Fruit fly (Drosophila melanogaster) whole organism, prepupa: ENCODE results near the gene Rhau.

Experiments
- CG10631 ChIP-seq: fragments of 200-800 bp; sonication (Bioruptor generic); optimal IDR thresholded peaks from 2 replicates; lab custom pipeline; 2016; ENCODE audit warnings: missing biosample characterization, missing genetic modification characterization
- CG10669 ChIP-seq: fragments of 200-800 bp; sonication (Bioruptor generic); optimal IDR thresholded peaks from 3 replicates; lab custom pipeline; 2018; ENCODE audit warnings: missing biosample characterization, mild to moderate bottlenecking, missing genetic modification characterization, moderate library complexity
- CG11762 ChIP-seq: fragments of 200-800 bp; sonication (Bioruptor generic); optimal IDR thresholded peaks from 3 replicates; lab custom pipeline; 2016; ENCODE audit warnings: missing biosample characterization, missing genetic modification characterization; ENCODE audit not compliant: insufficient read depth
- CG15336 ChIP-seq: fragments of 200-800 bp; sonication (Bioruptor generic); IDR thresholded peaks from 2 replicates; pipeline ENCODE4 v1.3.6; 2022; ENCODE audit warnings: missing biosample characterization, missing genetic modification characterization
- CG1621 ChIP-seq: fragments of 200-800 bp; sonication (Bioruptor generic); optimal IDR thresholded peaks from 3 replicates; lab custom pipeline; 2018; ENCODE audit warnings: missing biosample characterization, mild to moderate bottlenecking, missing genetic modification characterization
- CG3032 ChIP-seq: fragments of 200-800 bp; optimal IDR thresholded peaks from 2 replicates; lab custom pipeline; 2019; ENCODE audit warnings: missing biosample characterization, mild to moderate bottlenecking, missing genetic modification characterization, moderate library complexity
- CG31627 ChIP-seq: fragments of 200-800 bp; sonication (Bioruptor generic); optimal IDR thresholded peaks from 3 replicates; lab custom pipeline; 2016; ENCODE audit warnings: missing biosample characterization, missing genetic modification characterization
- CG32006 ChIP-seq: fragments of 200-800 bp; sonication (Bioruptor generic); optimal IDR thresholded peaks from 3 replicates; lab custom pipeline; 2017; ENCODE audit warnings: missing biosample characterization, mild to moderate bottlenecking, missing genetic modification characterization
- CG34406 ChIP-seq: fragments of 200-800 bp; sonication (Bioruptor generic); optimal IDR thresholded peaks from 3 replicates; lab custom pipeline; 2016; ENCODE audit warnings: missing biosample characterization, missing genetic modification characterization
- CG4318 ChIP-seq: fragments of 200-800 bp; sonication (Bioruptor generic); optimal IDR thresholded peaks from 3 replicates; lab custom pipeline; 2017; ENCODE audit warnings: missing biosample characterization, mild to moderate bottlenecking, missing genetic modification characterization
- CG6163 ChIP-seq: fragments of 200-800 bp; sonication (Bioruptor generic); IDR thresholded peaks from 3 replicates; pipeline ENCODE4 v1.3.6; 2022; ENCODE audit warnings: missing biosample characterization, missing genetic modification characterization
- CG6276 ChIP-seq: fragments of 200-800 bp; sonication (Bioruptor generic); optimal IDR thresholded peaks from 2 replicates; lab custom pipeline; 2017; ENCODE audit warnings: missing biosample characterization, mild to moderate bottlenecking, missing genetic modification characterization
- CG6792 ChIP-seq: fragments of 200-800 bp; sonication (Bioruptor generic); optimal IDR thresholded peaks from 3 replicates; lab custom pipeline; 2016; ENCODE audit warnings: missing biosample characterization, missing genetic modification characterization
- CG6808 ChIP-seq: fragments of 200-800 bp; sonication (Bioruptor generic); optimal IDR thresholded peaks from 3 replicates; lab custom pipeline; 2017; ENCODE audit warnings: missing biosample characterization, missing genetic modification characterization, mild to moderate bottlenecking, moderate library complexity, missing genetic modification reagents
- CG6854 ChIP-seq: fragments of 200-800 bp; sonication (Bioruptor generic); optimal IDR thresholded peaks from 2 replicates; lab custom pipeline; 2017; ENCODE audit warnings: missing biosample characterization, mild to moderate bottlenecking, missing genetic modification characterization
- CG7368 ChIP-seq: fragments of 200-800 bp; sonication (Bioruptor generic); optimal IDR thresholded peaks from 3 replicates; lab custom pipeline; 2016; ENCODE audit warnings: missing biosample characterization, missing genetic modification characterization
- CG8119 ChIP-seq: fragments of 200-800 bp; sonication (Bioruptor generic); IDR thresholded peaks from 3 replicates; pipeline ENCODE4 v1.3.6; 2022; ENCODE audit warnings: missing biosample characterization, missing genetic modification characterization
- CG8319 ChIP-seq: fragments of 200-800 bp; sonication (Bioruptor generic); optimal IDR thresholded peaks from 3 replicates; lab custom pipeline; 2016; ENCODE audit warnings: missing biosample characterization, missing genetic modification characterization
- CG8632 ChIP-seq: fragments of 200-800 bp; sonication (Bioruptor generic); optimal IDR thresholded peaks from 3 replicates; lab custom pipeline; 2016; ENCODE audit warnings: missing biosample characterization, missing genetic modification characterization
- CG9139 ChIP-seq: fragments of 200-800 bp; sonication (Bioruptor generic); optimal IDR thresholded peaks from 3 replicates; lab custom pipeline; 2017; ENCODE audit warnings: missing biosample characterization, mild to moderate bottlenecking, missing genetic modification characterization
- Eip75B ChIP-seq: fragments of 200-800 bp; sonication (Bioruptor generic); optimal IDR thresholded peaks from 3 replicates; lab custom pipeline; 2016; ENCODE audit warnings: missing biosample characterization, missing genetic modification characterization
- Eip78C ChIP-seq: fragments of 200-800 bp; sonication (Bioruptor generic); peaks from one replicate; lab custom pipeline; 2016; ENCODE audit warnings: missing biosample characterization, missing genetic modification characterization
- Eip93F ChIP-seq: fragments of 200-800 bp; sonication (Bioruptor generic); optimal IDR thresholded peaks from 2 replicates; lab custom pipeline; 2016; ENCODE audit warnings: missing biosample characterization, mild to moderate bottlenecking, missing genetic modification characterization
- Ets21C ChIP-seq: fragments of 200-800 bp; sonication (Bioruptor generic); optimal IDR thresholded peaks from 3 replicates; lab custom pipeline; 2016; ENCODE audit warnings: missing biosample characterization, missing genetic modification characterization
- Ets96B ChIP-seq: fragments of 200-800 bp; optimal IDR thresholded peaks from 2 replicates; lab custom pipeline; 2019; ENCODE audit warnings: missing biosample characterization, mild to moderate bottlenecking, missing genetic modification characterization, moderate library complexity
- Gug ChIP-seq: fragments of 200-800 bp; sonication (Bioruptor generic); IDR thresholded peaks from 2 replicates; pipeline ENCODE4 v1.3.6; 2022; ENCODE audit warnings: missing biosample characterization, missing genetic modification characterization
- Hr38 ChIP-seq: sonication (Bioruptor generic); optimal IDR thresholded peaks from 2 replicates; lab custom pipeline; 2016; ENCODE audit warnings: missing biosample characterization, missing genetic modification characterization
- Hr39 ChIP-seq: fragments of 200-800 bp; sonication (Bioruptor generic); optimal IDR thresholded peaks from 2 replicates; lab custom pipeline; 2016; ENCODE audit warnings: missing biosample characterization, missing genetic modification characterization
- Hr4 ChIP-seq: fragments of 200-800 bp; sonication (Bioruptor generic); optimal IDR thresholded peaks from 3 replicates; lab custom pipeline; 2016; ENCODE audit warnings: missing biosample characterization, missing genetic modification characterization
- Lpt ChIP-seq: fragments of 200-800 bp; sonication (Bioruptor generic); optimal IDR thresholded peaks from 3 replicates; lab custom pipeline; 2016; ENCODE audit warnings: missing biosample characterization, missing genetic modification characterization
- OdsH ChIP-seq: fragments of 200-800 bp; sonication (Bioruptor generic); optimal IDR thresholded peaks from 3 replicates; lab custom pipeline; 2016; ENCODE audit warnings: missing biosample characterization, missing genetic modification characterization
- Smox ChIP-seq: fragments of 200-800 bp; sonication (Bioruptor generic); optimal IDR thresholded peaks from 3 replicates; lab custom pipeline; 2016; ENCODE audit warnings: missing biosample characterization, missing genetic modification characterization
- Sox14 ChIP-seq: fragments of 200-800 bp; sonication (Bioruptor generic); optimal IDR thresholded peaks from 3 replicates; lab custom pipeline; 2016; ENCODE audit warnings: missing biosample characterization, missing genetic modification characterization
- Sox15 ChIP-seq: fragments of 200-800 bp; sonication (Bioruptor generic); optimal IDR thresholded peaks from 3 replicates; lab custom pipeline; 2016; ENCODE audit warnings: missing biosample characterization, missing genetic modification characterization
- achi ChIP-seq: fragments of 200-800 bp; sonication (Bioruptor generic); optimal IDR thresholded peaks from 3 replicates; lab custom pipeline; 2016; ENCODE audit warnings: missing biosample characterization, missing genetic modification characterization
- acj6 ChIP-seq: fragments of 200-800 bp; sonication (Bioruptor generic); optimal IDR thresholded peaks from 3 replicates; lab custom pipeline; 2016; ENCODE audit warnings: missing biosample characterization, missing genetic modification characterization
- cyc ChIP-seq: fragments of 200-800 bp; sonication (Bioruptor generic); optimal IDR thresholded peaks from 3 replicates; lab custom pipeline; 2016; ENCODE audit warnings: missing biosample characterization, missing genetic modification characterization
- dac ChIP-seq: fragments of 200-800 bp; sonication (Bioruptor generic); optimal IDR thresholded peaks from 2 replicates; lab custom pipeline; 2017; ENCODE audit warnings: missing biosample characterization, mild to moderate bottlenecking, missing genetic modification characterization
- eg ChIP-seq: fragments of 200-800 bp; sonication (Bioruptor generic); IDR thresholded peaks from 3 replicates; pipeline ENCODE4 v1.3.6; 2022; ENCODE audit warnings: missing biosample characterization, missing genetic modification characterization
- esn ChIP-seq: fragments of 200-800 bp; sonication (Bioruptor generic); optimal IDR thresholded peaks from 2 replicates; lab custom pipeline; 2016; ENCODE audit warnings: missing biosample characterization, mild to moderate bottlenecking, missing genetic modification characterization, moderate library complexity
- fd59A ChIP-seq: fragments of 200-800 bp; sonication (Bioruptor generic); optimal IDR thresholded peaks from 2 replicates; lab custom pipeline; 2017; ENCODE audit warnings: missing biosample characterization, mild to moderate bottlenecking, missing genetic modification characterization, missing genetic modification reagents
- fd85E ChIP-seq: fragments of 200-800 bp; sonication (Bioruptor generic); optimal IDR thresholded peaks from 3 replicates; lab custom pipeline; 2016; ENCODE audit warnings: missing biosample characterization, missing genetic modification characterization
- fkh ChIP-seq: fragments of 200-800 bp; sonication (Bioruptor generic); optimal IDR thresholded peaks from 3 replicates; lab custom pipeline; 2017; ENCODE audit warnings: missing biosample characterization, mild to moderate bottlenecking, missing genetic modification characterization, moderate library complexity
- net ChIP-seq: fragments of 200-800 bp; sonication (Bioruptor generic); optimal IDR thresholded peaks from 3 replicates; lab custom pipeline; 2016; ENCODE audit warnings: missing biosample characterization, missing genetic modification characterization
- pdm3 ChIP-seq: fragments of 200-800 bp; sonication (Bioruptor generic); optimal IDR thresholded peaks from 3 replicates; lab custom pipeline; 2016; ENCODE audit warnings: missing biosample characterization, missing genetic modification characterization
- salr ChIP-seq, 2 experiments: fragments of 200-800 bp; sonication (Bioruptor generic); optimal IDR thresholded peaks; 3 replicates each; lab custom pipeline; 2016 to 2018; ENCODE audit warnings: missing biosample characterization in 2 of 2, missing genetic modification characterization in 2 of 2, mild to moderate bottlenecking in 1 of 2
- topi ChIP-seq: fragments of 200-800 bp; sonication (Bioruptor generic); optimal IDR thresholded peaks from 3 replicates; lab custom pipeline; 2016; ENCODE audit warnings: missing biosample characterization, missing genetic modification characterization
- vri ChIP-seq: fragments of 200-800 bp; sonication (Bioruptor generic); optimal IDR thresholded peaks from 3 replicates; lab custom pipeline; 2016; ENCODE audit warnings: missing biosample characterization, mild to moderate bottlenecking, missing genetic modification characterization

Rhau gene

DNA sequence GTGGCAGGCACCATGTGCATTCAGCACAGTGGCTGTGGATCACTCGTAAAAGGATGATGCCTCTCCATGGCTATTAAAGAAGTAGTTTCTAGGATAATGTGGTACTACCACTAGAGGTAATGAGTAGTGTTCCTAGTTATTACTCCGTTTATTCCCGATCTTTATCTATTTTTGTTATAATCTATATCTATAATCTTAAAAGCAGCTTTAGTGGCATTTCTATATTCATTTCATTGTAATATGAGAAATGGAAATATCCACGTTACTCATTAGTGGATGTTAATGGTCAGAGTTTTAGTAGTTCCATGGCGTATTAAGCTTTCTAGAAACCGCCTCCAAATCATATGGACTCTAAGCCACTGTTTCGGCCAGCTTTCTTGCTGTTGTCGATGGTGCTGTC lies 41.1 kb downstream of the Rhau start:
- peak; percentile 60 for TF ChIP-seq dac
- peak; percentile 32 for TF ChIP-seq Ets96B (tag; lab: Kevin White, UChicago)
- TF ChIP-seq CG4318 = peak; percentile 55
- TF ChIP-seq Hr39 (GFP tag; lab: Kevin White, UChicago) = no peak
- peak; percentile 43 for TF ChIP-seq CG15336 (GFP tag; lab: Robert Waterston, UW)
- peak; percentile 88 for TF ChIP-seq Eip78C (GFP tag; lab: Kevin White, UChicago)
- TF ChIP-seq CG6163 (GFP tag; lab: Robert Waterston, UW) = no peak
- TF ChIP-seq salr (GFP tag; optimal IDR thresholded peaks at IDR 0.05; lab: Kevin White, UChicago) = peak in 1 of 2 experiments; percentile 6
- peak; percentile 31 for TF ChIP-seq CG10631 (GFP tag; lab: Kevin White, UChicago)
- peak; percentile 60 for TF ChIP-seq CG6276 (GFP tag; lab: Kevin White, UChicago)
- TF ChIP-seq CG8119 (GFP tag; lab: Robert Waterston, UW) = peak; percentile 41; the same call in 2 of the 3 replicates
- TF ChIP-seq eg (GFP tag; lab: Robert Waterston, UW) = 0 out of 3 replicates have a peak, but pooled peaks have one; percentile 5
- peak; percentile 87 for TF ChIP-seq CG32006
- peak; percentile 75 for TF ChIP-seq Hr4 (GFP tag; lab: Kevin White, UChicago)
- TF ChIP-seq acj6 = peak; percentile 1
- peak; percentile 37 for TF ChIP-seq OdsH (GFP tag; lab: Kevin White, UChicago)
- no peak for TF ChIP-seq fd85E (GFP tag; lab: Kevin White, UChicago)
- TF ChIP-seq achi = peak; percentile 2
- TF ChIP-seq Lpt (GFP tag; lab: Kevin White, UChicago) = no peak
- TF ChIP-seq CG8319 (GFP tag; lab: Kevin White, UChicago) = no peak
- no peak for TF ChIP-seq fd59A

DNA sequence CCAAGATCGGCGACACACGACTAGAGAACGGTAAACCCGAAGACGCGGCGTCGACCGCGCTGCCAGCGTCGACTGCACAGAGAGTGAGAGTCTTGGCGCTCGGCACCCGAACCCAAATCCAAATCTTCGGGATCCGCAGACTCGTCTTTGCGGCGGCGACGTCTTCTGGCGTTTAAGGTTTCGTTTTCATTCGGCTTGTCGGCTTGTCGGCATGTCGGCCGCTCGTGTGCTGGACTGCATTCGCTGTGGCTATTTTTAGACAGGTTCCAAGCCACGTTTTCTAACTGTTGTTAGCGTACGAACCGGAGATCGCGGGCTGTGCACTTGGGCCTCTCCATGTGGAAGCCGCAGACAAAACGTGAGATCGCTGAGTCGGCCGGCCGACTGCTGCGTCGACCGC lies 41.7 kb downstream of the Rhau start:
- TF ChIP-seq Hr39 (GFP tag; lab: Kevin White, UChicago) (no peak), net (GFP tag; lab: Kevin White, UChicago) (peak; percentile 67), CG10669 (GFP tag; lab: Kevin White, UChicago) (no peak), OdsH (GFP tag; lab: Kevin White, UChicago) (peak; percentile 43), Ets96B (tag; lab: Kevin White, UChicago) (peak; percentile 41), Hr4 (GFP tag; lab: Kevin White, UChicago) (no peak), dac (no peak), CG8319 (GFP tag; lab: Kevin White, UChicago) (no peak), CG11762 (GFP tag; lab: Kevin White, UChicago) (peak; percentile 11), CG6792 (GFP tag; lab: Kevin White, UChicago) (peak; percentile 38), fd85E (GFP tag; lab: Kevin White, UChicago) (peak; percentile 29), esn (GFP tag; lab: Kevin White, UChicago) (no peak), CG3032 (tag; lab: Kevin White, UChicago) (peak; percentile 4), Ets21C (GFP tag; lab: Kevin White, UChicago) (no peak), Eip75B (GFP tag; lab: Kevin White, UChicago) (peak; percentile 79), CG1621 (tag; lab: Kevin White, UChicago) (peak; percentile 83), vri (GFP tag; lab: Kevin White, UChicago) (no peak), CG7368 (GFP tag; lab: Kevin White, UChicago) (peak; percentile 24), CG6808 (GFP tag; lab: Kevin White, UChicago) (peak; percentile 53), CG15336 (GFP tag; lab: Robert Waterston, UW) (peak; percentile 58), Smox (GFP tag; lab: Kevin White, UChicago) (no peak), CG8119 (GFP tag; lab: Robert Waterston, UW) (peak; percentile 56; the same call in 2 of the 3 replicates), Eip78C (GFP tag; lab: Kevin White, UChicago) (peak; percentile 92), CG34406 (GFP tag; lab: Kevin White, UChicago) (peak; percentile 49), CG31627 (GFP tag; lab: Kevin White, UChicago) (no peak), CG8632 (no peak), topi (GFP tag; lab: Kevin White, UChicago) (peak; percentile 71), salr (GFP tag; optimal IDR thresholded peaks at IDR 0.05; lab: Kevin White, UChicago) (peak in 1 of 2 experiments; percentile 2), Eip93F (GFP tag; lab: Kevin White, UChicago) (no peak), fd59A (no peak), CG10631 (GFP tag; lab: Kevin White, UChicago) (no peak), CG6854 (GFP tag; lab: Kevin White, UChicago) (peak; percentile 95), Sox15 (no peak), fkh (no peak), pdm3 (GFP tag; lab: Kevin White, UChicago) (peak; percentile 23), CG32006 (peak; percentile 35), Gug (GFP tag; lab: Robert Waterston, UW) (no peak), cyc (GFP tag; lab: Kevin White, UChicago) (peak; percentile 6), Lpt (GFP tag; lab: Kevin White, UChicago) (peak; percentile 55), eg (GFP tag; lab: Robert Waterston, UW) (peak; percentile 33; the same call in 2 of the 3 replicates), Sox14 (GFP tag; lab: Kevin White, UChicago) (peak; percentile 49), Hr38 (no peak), CG9139 (GFP tag; lab: Kevin White, UChicago) (peak; percentile 67)
